Fruit fly (Drosophila melanogaster) whole organism, embryonic: ENCODE data around the gene CG15332.

Source experiments
- Abd-B ChIP-seq: fragments of 200-800 bp; sonication (Bioruptor generic); optimal IDR thresholded peaks from 2 replicates; lab custom pipeline; 2018; ENCODE audit warnings: missing biosample characterization, mild to moderate bottlenecking, missing genetic modification characterization, moderate library complexity
- Adf1 ChIP-seq: fragments of 200-800 bp; sonication (Bioruptor generic); IDR thresholded peaks from 2 replicates; pipeline ENCODE4 v1.3.6; 2022; ENCODE audit warnings: missing biosample characterization, missing genetic modification characterization
- CG10274 ChIP-seq: fragments of 200-800 bp; sonication (Bioruptor generic); optimal IDR thresholded peaks from 3 replicates; lab custom pipeline; 2017; ENCODE audit warnings: missing biosample characterization, mild to moderate bottlenecking, missing genetic modification characterization
- CG10431 ChIP-seq: fragments of 200-800 bp; sonication (Bioruptor generic); optimal IDR thresholded peaks from 3 replicates; lab custom pipeline; 2018; ENCODE audit warnings: missing biosample characterization, mild to moderate bottlenecking, missing genetic modification characterization
- CG11456 ChIP-seq: fragments of 200-800 bp; sonication (Bioruptor generic); IDR thresholded peaks from 3 replicates; pipeline ENCODE4 v1.3.6; 2022; ENCODE audit warnings: missing biosample characterization, missing genetic modification characterization
- CG14050 ChIP-seq: fragments of 200-800 bp; sonication (Bioruptor generic); IDR thresholded peaks from 3 replicates; pipeline ENCODE4 v1.3.6; 2022; ENCODE audit warnings: missing biosample characterization, missing genetic modification characterization
- CG17802 ChIP-seq: fragments of 200-800 bp; sonication (Bioruptor generic); optimal IDR thresholded peaks from 2 replicates; lab custom pipeline; 2018; ENCODE audit warnings: missing biosample characterization, mild to moderate bottlenecking, missing genetic modification characterization, moderate library complexity
- CG30020 ChIP-seq: fragments of 200-800 bp; optimal IDR thresholded peaks from 2 replicates; lab custom pipeline; 2019; ENCODE audit warnings: missing biosample characterization, mild to moderate bottlenecking, missing genetic modification characterization, moderate library complexity
- CG3163 ChIP-seq: fragments of 200-800 bp; sonication (Bioruptor generic); optimal IDR thresholded peaks from 3 replicates; lab custom pipeline; 2016; ENCODE audit warnings: missing biosample characterization, missing genetic modification characterization
- CG4282 ChIP-seq: fragments of 200-800 bp; sonication (Bioruptor generic); optimal IDR thresholded peaks from 2 replicates; lab custom pipeline; 2016; ENCODE audit warnings: missing biosample characterization, missing genetic modification characterization
- CG4820 ChIP-seq: fragments of 200-800 bp; sonication (Bioruptor generic); optimal IDR thresholded peaks from 3 replicates; lab custom pipeline; 2016; ENCODE audit warnings: missing biosample characterization, missing genetic modification characterization
- CG5180 ChIP-seq: fragments of 200-800 bp; sonication (Bioruptor generic); optimal IDR thresholded peaks from 3 replicates; lab custom pipeline; 2017; ENCODE audit warnings: missing biosample characterization, missing genetic modification characterization, mild to moderate bottlenecking, moderate library complexity, missing genetic modification reagents
- CG6765 ChIP-seq: fragments of 200-800 bp; sonication (Bioruptor generic); optimal IDR thresholded peaks from 3 replicates; lab custom pipeline; 2017; ENCODE audit warnings: missing biosample characterization, mild to moderate bottlenecking, missing genetic modification characterization
- CG8388 ChIP-seq: fragments of 200-800 bp; sonication (Bioruptor generic); optimal IDR thresholded peaks from 2 replicates; lab custom pipeline; 2019; ENCODE audit warnings: missing biosample characterization, mild to moderate bottlenecking, missing genetic modification characterization, moderate library complexity
- CG9215 ChIP-seq: fragments of 200-800 bp; sonication (Bioruptor generic); IDR thresholded peaks from 2 replicates; pipeline ENCODE4 v1.3.6; 2022; ENCODE audit warnings: missing biosample characterization, missing genetic modification characterization
- CG9727 ChIP-seq: fragments of 200-800 bp; sonication (Bioruptor generic); optimal IDR thresholded peaks from 3 replicates; lab custom pipeline; 2017; ENCODE audit warnings: missing biosample characterization, mild to moderate bottlenecking, missing genetic modification characterization
- CG9817 ChIP-seq: fragments of 200-800 bp; sonication (Bioruptor generic); optimal IDR thresholded peaks from 2 replicates; lab custom pipeline; 2018; ENCODE audit warnings: missing biosample characterization, mild to moderate bottlenecking, missing genetic modification characterization, moderate library complexity
- CoRest ChIP-seq: fragments of 200-800 bp; sonication (Bioruptor generic); optimal IDR thresholded peaks from 3 replicates; lab custom pipeline; 2018; ENCODE audit warnings: missing biosample characterization, mild to moderate bottlenecking, missing genetic modification characterization, moderate library complexity
- D ChIP-seq, 2 experiments: fragments of 200-800 bp in 1 of 2; fragments of >200 bp in 1 of 2; sonication (Bioruptor generic) in 1 of 2; optimal IDR thresholded peaks; 2 replicates in 1 of 2; 3 replicates in 1 of 2; lab custom pipeline; 2017; ENCODE audit warnings: mild to moderate bottlenecking in 1 of 2, missing biosample characterization in 1 of 2, missing genetic modification characterization in 1 of 2, missing genetic modification reagents in 1 of 2
- D19A ChIP-seq: fragments of 200-800 bp; optimal IDR thresholded peaks from 3 replicates; lab custom pipeline; 2019; ENCODE audit warnings: missing biosample characterization, mild to moderate bottlenecking, missing genetic modification characterization, moderate library complexity
- D19B ChIP-seq: fragments of 200-800 bp; sonication (Bioruptor generic); optimal IDR thresholded peaks from 2 replicates; lab custom pipeline; 2017; ENCODE audit warnings: missing biosample characterization, mild to moderate bottlenecking, missing genetic modification characterization
- Dad ChIP-seq: fragments of 200-800 bp; sonication (Bioruptor generic); optimal IDR thresholded peaks from 3 replicates; lab custom pipeline; 2016; ENCODE audit warnings: missing biosample characterization, missing genetic modification characterization
- GATAe ChIP-seq: fragments of 200-800 bp; sonication (Bioruptor generic); conservative IDR thresholded peaks from 2 replicates; pipeline ENCODE4 v1.3.6; 2022; ENCODE audit warnings: missing biosample characterization, missing genetic modification characterization
- Gsc ChIP-seq: fragments of 200-800 bp; sonication (Bioruptor generic); IDR thresholded peaks from 2 replicates; pipeline ENCODE4 v1.3.6; 2022; ENCODE audit warnings: missing biosample characterization, missing genetic modification characterization
- H15 ChIP-seq: fragments of 200-800 bp; sonication (Bioruptor generic); IDR thresholded peaks from 3 replicates; pipeline ENCODE4 v1.3.6; 2022; ENCODE audit warnings: missing biosample characterization, missing genetic modification characterization
- HHEX ChIP-seq: fragments of 200-800 bp; sonication (Bioruptor generic); optimal IDR thresholded peaks from 3 replicates; lab custom pipeline; 2017; ENCODE audit warnings: missing biosample characterization, mild to moderate bottlenecking, missing genetic modification characterization, missing genetic modification reagents
- Hmx ChIP-seq: fragments of 200-800 bp; sonication (Bioruptor generic); optimal IDR thresholded peaks from 2 replicates; lab custom pipeline; 2016; ENCODE audit warnings: missing biosample characterization, missing genetic modification characterization
- Mad ChIP-seq: fragments of 200-800 bp; sonication (Bioruptor generic); optimal IDR thresholded peaks from 2 replicates; lab custom pipeline; 2016; ENCODE audit warnings: missing biosample characterization, missing genetic modification characterization
- Mes4 ChIP-seq: fragments of 200-800 bp; sonication (Bioruptor generic); optimal IDR thresholded peaks from 2 replicates; lab custom pipeline; 2016; ENCODE audit warnings: missing biosample characterization, missing genetic modification characterization
- Nf-YB ChIP-seq: fragments of 200-800 bp; sonication (Bioruptor generic); optimal IDR thresholded peaks from 3 replicates; lab custom pipeline; 2019; ENCODE audit warnings: missing biosample characterization, mild to moderate bottlenecking, missing genetic modification characterization, moderate library complexity
- Nf-YC ChIP-seq: fragments of 200-800 bp; optimal IDR thresholded peaks from 3 replicates; lab custom pipeline; 2019; ENCODE audit warnings: missing biosample characterization, mild to moderate bottlenecking, missing genetic modification characterization, moderate library complexity
- Rfx ChIP-seq: fragments of 200-800 bp; sonication (Bioruptor generic); IDR thresholded peaks from 2 replicates; pipeline ENCODE4 v1.3.6; 2022; ENCODE audit warnings: missing biosample characterization, missing genetic modification characterization
- Sox100B ChIP-seq: fragments of 200-800 bp; sonication (Bioruptor generic); optimal IDR thresholded peaks from 3 replicates; lab custom pipeline; 2018; ENCODE audit warnings: missing biosample characterization, mild to moderate bottlenecking, missing genetic modification characterization
- Trl ChIP-seq, 3 experiments: fragments of >200 bp in 2 of 3; fragments of 200-800 bp in 1 of 3; sonication (Bioruptor generic) in 1 of 3; optimal IDR thresholded peaks; 2 replicates in 1 of 3; 3 replicates in 2 of 3; lab custom pipeline; 2016 to 2017; ENCODE audit warnings: missing biosample characterization in 1 of 3, missing genetic modification characterization in 1 of 3
- Xrp1 ChIP-seq: fragments of 200-800 bp; sonication (Bioruptor generic); IDR thresholded peaks from 2 replicates; pipeline ENCODE4 v1.3.6; 2022; ENCODE audit warnings: missing biosample characterization, missing genetic modification characterization
- bab2 ChIP-seq: fragments of 200-800 bp; sonication (Bioruptor generic); optimal IDR thresholded peaks from 2 replicates; lab custom pipeline; 2016; ENCODE audit warnings: missing biosample characterization, missing genetic modification characterization
- gsb-n ChIP-seq: fragments of 200-800 bp; sonication (Bioruptor generic); optimal IDR thresholded peaks from 3 replicates; lab custom pipeline; 2018; ENCODE audit warnings: missing biosample characterization, mild to moderate bottlenecking, missing genetic modification characterization
- hbn ChIP-seq: fragments of 200-800 bp; sonication (Bioruptor generic); IDR thresholded peaks from 2 replicates; pipeline ENCODE4 v1.3.6; 2022; ENCODE audit warnings: missing biosample characterization, missing genetic modification characterization; ENCODE audit not compliant: partially characterized antibody
- jumu ChIP-seq: fragments of 200-800 bp; sonication (Bioruptor generic); optimal IDR thresholded peaks from 3 replicates; lab custom pipeline; 2016; ENCODE audit warnings: missing biosample characterization, missing genetic modification characterization
- klu ChIP-seq: fragments of 200-800 bp; sonication (Bioruptor generic); IDR thresholded peaks from 2 replicates; pipeline ENCODE4 v1.3.6; 2022; ENCODE audit warnings: missing biosample characterization, missing genetic modification characterization
- nerfin-1 ChIP-seq: fragments of 200-800 bp; sonication (Bioruptor generic); optimal IDR thresholded peaks from 3 replicates; lab custom pipeline; 2019; ENCODE audit warnings: missing biosample characterization, mild to moderate bottlenecking, missing genetic modification characterization, moderate library complexity
- nmo ChIP-seq: fragments of 200-800 bp; sonication (Bioruptor generic); optimal IDR thresholded peaks from 2 replicates; lab custom pipeline; 2018; ENCODE audit warnings: missing biosample characterization, mild to moderate bottlenecking, missing genetic modification characterization, moderate library complexity
- pfk ChIP-seq: fragments of 200-800 bp; sonication (Bioruptor generic); optimal IDR thresholded peaks from 2 replicates; lab custom pipeline; 2018; ENCODE audit warnings: missing biosample characterization, mild to moderate bottlenecking, missing genetic modification characterization, moderate library complexity
- sens-2 ChIP-seq: fragments of 200-800 bp; sonication (Bioruptor generic); IDR thresholded peaks from 2 replicates; pipeline ENCODE4 v1.3.6; 2022; ENCODE audit warnings: missing biosample characterization, missing genetic modification characterization
- seq ChIP-seq: fragments of 200-800 bp; sonication (Bioruptor generic); IDR thresholded peaks from 2 replicates; pipeline ENCODE4 v1.3.6; 2022; ENCODE audit warnings: missing biosample characterization, missing genetic modification characterization
- shn ChIP-seq: fragments of 200-800 bp; sonication (Bioruptor generic); optimal IDR thresholded peaks from 3 replicates; lab custom pipeline; 2016; ENCODE audit warnings: missing biosample characterization, missing genetic modification characterization
- ssp ChIP-seq: fragments of 200-800 bp; sonication (Bioruptor generic); IDR thresholded peaks from 2 replicates; pipeline ENCODE4 v1.3.6; 2022; ENCODE audit warnings: missing biosample characterization, missing genetic modification characterization
- tup ChIP-seq: fragments of 200-800 bp; sonication (Bioruptor generic); optimal IDR thresholded peaks from 2 replicates; lab custom pipeline; 2016; ENCODE audit warnings: missing biosample characterization, mild to moderate bottlenecking, missing genetic modification characterization, moderate library complexity
- vvl ChIP-seq: fragments of 200-800 bp; sonication (Bioruptor generic); IDR thresholded peaks from 2 replicates; pipeline ENCODE4 v1.3.6; 2022; ENCODE audit warnings: missing biosample characterization, missing genetic modification characterization
- zfh2 ChIP-seq: fragments of 200-800 bp; sonication (Bioruptor generic); optimal IDR thresholded peaks from 2 replicates; lab custom pipeline; 2016; ENCODE audit warnings: missing biosample characterization, missing genetic modification characterization

The CG15332 gene

dm6 chrX:7911983-7912630 lies 43.7 kb downstream of the CG15332 start, which contains the start of gene snz (continued):
- TF ChIP-seq D (optimal IDR thresholded peaks at IDR 0.05; lab: Kevin White, UChicago) (no peak), D (GFP tag; optimal IDR thresholded peaks at IDR 0.05; lab: Kevin White, UChicago) (no peak), CG5180 (no peak), Gsc (GFP tag; lab: Robert Waterston, UW) (no peak), Nf-YC (tag; lab: Kevin White, UChicago) (peak; percentile 50), Abd-B (no peak), CG14050 (no peak), ssp (no peak), jumu (GFP tag; lab: Kevin White, UChicago) (no peak), hbn (GFP tag; lab: Robert Waterston, UW) (peak; percentile 75), CG9215 (GFP tag; lab: Robert Waterston, UW) (no peak), Dad (GFP tag; lab: Kevin White, UChicago) (no peak), pfk (GFP tag; lab: Kevin White, UChicago) (peak; percentile 67), seq (no peak), CG10274 (GFP tag; lab: Kevin White, UChicago) (no peak), bab2 (no peak), D19B (GFP tag; lab: Kevin White, UChicago) (no peak), Adf1 (peak; percentile 89), CG9727 (GFP tag; lab: Kevin White, UChicago) (no peak), Mes4 (GFP tag; lab: Kevin White, UChicago) (no peak), H15 (GFP tag; lab: Robert Waterston, UW) (no peak), sens-2 (GFP tag; lab: Robert Waterston, UW) (no peak), HHEX (GFP tag; lab: Kevin White, UChicago) (no peak), zfh2 (GFP tag; lab: Kevin White, UChicago) (no peak), GATAe (GFP tag; lab: Robert Waterston, UW) (peak; percentile 54; the same call in 1 of the 2 replicates), tup (GFP tag; lab: Kevin White, UChicago) (no peak), nmo (GFP tag; lab: Kevin White, UChicago) (peak; percentile 1), Sox100B (GFP tag; lab: Kevin White, UChicago) (no peak), shn (no peak), CoRest (tag; lab: Kevin White, UChicago) (peak; percentile 23), Mad (GFP tag; lab: Kevin White, UChicago) (no peak), vvl (GFP tag; lab: Robert Waterston, UW) (no peak), Hmx (GFP tag; lab: Kevin White, UChicago) (no peak), CG17802 (tag; lab: Kevin White, UChicago) (no peak), CG4282 (GFP tag; lab: Kevin White, UChicago) (no peak), CG6765 (GFP tag; lab: Kevin White, UChicago) (no peak), CG30020 (no peak), CG3163 (no peak), CG11456 (GFP tag; lab: Robert Waterston, UW) (no peak), CG8388 (GFP tag; lab: Kevin White, UChicago) (no peak), CG10431 (GFP tag; lab: Kevin White, UChicago) (no peak), CG4820 (no peak), D19A (tag; lab: Kevin White, UChicago) (peak; percentile 86), CG9817 (tag; lab: Kevin White, UChicago) (no peak), gsb-n (tag; lab: Kevin White, UChicago) (no peak), Nf-YB (GFP tag; lab: Kevin White, UChicago) (no peak), Xrp1 (GFP tag; lab: Robert Waterston, UW) (no peak), Rfx (peak; percentile 55), Trl (optimal IDR thresholded peaks at IDR 0.05; lab: Kevin White, UChicago) (no peak), Trl (GFP tag; optimal IDR thresholded peaks at IDR 0.05; lab: Kevin White, UChicago) (no peak), nerfin-1 (tag; lab: Kevin White, UChicago) (no peak), klu (no peak)
